Fruit fly (Drosophila melanogaster) whole organism, pupa: ENCODE data around the gene CG42693.

Experiments used
- CG13204 ChIP-seq: fragments of 200-800 bp; sonication (Bioruptor generic); optimal IDR thresholded peaks from 2 replicates; lab custom pipeline; 2018; ENCODE audit warnings: missing biosample characterization, mild to moderate bottlenecking, missing genetic modification characterization, moderate library complexity
- CG17806 ChIP-seq: fragments of 200-800 bp; sonication (Bioruptor generic); optimal IDR thresholded peaks from 2 replicates; lab custom pipeline; 2018; ENCODE audit warnings: missing biosample characterization, mild to moderate bottlenecking, missing genetic modification characterization, moderate library complexity
- CG34367 ChIP-seq: fragments of 200-800 bp; sonication (Bioruptor generic); optimal IDR thresholded peaks from 2 replicates; lab custom pipeline; 2018; ENCODE audit warnings: missing biosample characterization, mild to moderate bottlenecking, missing genetic modification characterization
- CG4496 ChIP-seq: fragments of 200-800 bp; sonication (Bioruptor generic); IDR thresholded peaks from 3 replicates; pipeline ENCODE4 v1.3.6; 2022; ENCODE audit warnings: missing biosample characterization, missing genetic modification characterization
- CG8159 ChIP-seq: fragments of 200-800 bp; sonication (Bioruptor generic); optimal IDR thresholded peaks from 3 replicates; lab custom pipeline; 2018; ENCODE audit warnings: missing biosample characterization, mild to moderate bottlenecking, missing genetic modification characterization, moderate library complexity
- CG8301 ChIP-seq: fragments of 200-800 bp; sonication (Bioruptor generic); optimal IDR thresholded peaks from 2 replicates; lab custom pipeline; 2018; ENCODE audit warnings: missing biosample characterization, mild to moderate bottlenecking, missing genetic modification characterization
- CG9948 ChIP-seq: fragments of 200-800 bp; sonication (Bioruptor generic); optimal IDR thresholded peaks from 2 replicates; lab custom pipeline; 2018; ENCODE audit warnings: missing biosample characterization, mild to moderate bottlenecking, missing genetic modification characterization, moderate library complexity
- D1 ChIP-seq: fragments of 200-800 bp; sonication (Bioruptor generic); optimal IDR thresholded peaks from 2 replicates; lab custom pipeline; 2018; ENCODE audit warnings: missing biosample characterization, mild to moderate bottlenecking, missing genetic modification characterization, moderate library complexity
- EcR ChIP-seq: fragments of 200-800 bp; sonication (Bioruptor generic); optimal IDR thresholded peaks from 3 replicates; lab custom pipeline; 2019; ENCODE audit warnings: missing biosample characterization, missing genetic modification characterization, mild to moderate bottlenecking, moderate library complexity, missing genetic modification reagents
- Ets98B ChIP-seq: fragments of 200-800 bp; sonication (Bioruptor generic); IDR thresholded peaks from 2 replicates; pipeline ENCODE4 v1.3.6; 2022; ENCODE audit warnings: missing biosample characterization, missing genetic modification characterization
- Pif1A ChIP-seq: fragments of 200-800 bp; sonication (Bioruptor generic); optimal IDR thresholded peaks from 3 replicates; lab custom pipeline; 2016; ENCODE audit warnings: missing biosample characterization, missing genetic modification characterization
- Snoo ChIP-seq: fragments of 200-800 bp; sonication (Bioruptor generic); optimal IDR thresholded peaks from 3 replicates; lab custom pipeline; 2017; ENCODE audit warnings: missing biosample characterization, mild to moderate bottlenecking, missing genetic modification characterization, inconsistent platforms
- rn ChIP-seq: fragments of 200-800 bp; sonication (Bioruptor generic); IDR thresholded peaks from 2 replicates; pipeline ENCODE4 v1.3.6; 2022; ENCODE audit warnings: missing biosample characterization, missing genetic modification characterization

dm6 chr3R:31688671-31689642 lies 19.2 kb downstream of the CG42693 start:
- peak; percentile 98 for TF ChIP-seq EcR
- no peak for TF ChIP-seq D1 (tag; lab: Kevin White, UChicago)
- peak; percentile 29 for TF ChIP-seq CG17806 (tag; lab: Kevin White, UChicago)
- TF ChIP-seq rn = no peak
- peak; percentile 47; the same call in 1 of the 3 replicates for TF ChIP-seq CG4496 (GFP tag; lab: Robert Waterston, UW)
- peak; percentile 12 for TF ChIP-seq Pif1A (GFP tag; lab: Kevin White, UChicago)
- peak; percentile 2 for TF ChIP-seq CG34367 (tag; lab: Kevin White, UChicago)
- no peak for TF ChIP-seq CG13204 (GFP tag; lab: Kevin White, UChicago)
- TF ChIP-seq CG8159 = peak; percentile 60
- peak; percentile 10 for TF ChIP-seq CG8301 (tag; lab: Kevin White, UChicago)
- peak; percentile 57 for TF ChIP-seq Snoo (tag; lab: Kevin White, UChicago)
- TF ChIP-seq Ets98B = no peak
- TF ChIP-seq CG9948 (tag; lab: Kevin White, UChicago) = peak; percentile 35
